Worm (Caenorhabditis elegans) whole organism, L4 larva: ENCODE data around the gene Y41C4A.7.

Experiments
- ZK546.5 ChIP-seq, 2 experiments: sonication (generic microtip); optimal IDR thresholded peaks; 2 replicates each; lab custom pipeline; 2017; ENCODE audit warnings: missing biosample characterization in 2 of 2, missing genetic modification characterization in 2 of 2
- duxl-1 ChIP-seq: sonication (generic microtip); optimal IDR thresholded peaks from 2 replicates; lab custom pipeline; 2016; ENCODE audit warnings: mild to moderate bottlenecking, missing genetic modification characterization, moderate library complexity, missing compliant biosample characterization; ENCODE audit not compliant: poor library complexity
- fkh-10 ChIP-seq: fragments of 150-350 bp; optimal IDR thresholded peaks from 2 replicates; lab custom pipeline; 2014; ENCODE audit warnings: missing biosample characterization, missing genetic modification reagents, missing genetic modification characterization
- nhr-76 ChIP-seq: fragments of 150-350 bp; optimal IDR thresholded peaks from 2 replicates; lab custom pipeline; 2014; ENCODE audit warnings: missing biosample characterization, missing genetic modification characterization
- set-16 ChIP-seq: fragments of 200-800 bp; sonication (Bioruptor generic); IDR thresholded peaks from 2 replicates; pipeline ENCODE4 v1.3.6; 2022; ENCODE audit warnings: missing genetic modification reagents, missing genetic modification characterization, missing compliant biosample characterization
- unc-62 ChIP-seq, 3 experiments: fragments of 150-350 bp in 1 of 3; sonication (generic microtip); optimal IDR thresholded peaks in 2 of 3; peaks in 1 of 3; 1 replicate in 1 of 3; 2 replicates in 2 of 3; lab custom pipeline; 2014 to 2017; ENCODE audit warnings: missing biosample characterization in 3 of 3, missing genetic modification characterization in 3 of 3, missing genetic modification reagents in 3 of 3, missing genotype in 1 of 3
- vab-7 ChIP-seq: fragments of 200-800 bp; sonication (Bioruptor generic); IDR thresholded peaks from 2 replicates; pipeline ENCODE4 v1.3.6; 2022; ENCODE audit warnings: missing genetic modification reagents, missing genetic modification characterization, missing compliant biosample characterization
- ztf-11 ChIP-seq: fragments of 150-350 bp; optimal IDR thresholded peaks from 2 replicates; lab custom pipeline; 2014; ENCODE audit warnings: missing biosample characterization, missing genetic modification characterization

ce11 chrIII:11694975-11695374 lies 3.7 kb upstream of the Y41C4A.7 start, which contains the start of gene Y41C4A.22:
- no peak for TF ChIP-seq ztf-11 (tag; lab: Kevin White, UChicago)
- TF ChIP-seq vab-7 (GFP tag; lab: Robert Waterston, UW) = no peak
- TF ChIP-seq nhr-76 (tag; lab: Kevin White, UChicago) = no peak
- no peak for TF ChIP-seq fkh-10 (GFP tag; lab: Kevin White, UChicago)
- no peak for TF ChIP-seq ZK546.5 (tag; optimal IDR thresholded peaks at IDR 0.05; lab: Kevin White, UChicago)
- no peak for TF ChIP-seq set-16 (GFP tag; lab: Robert Waterston, UW)
- no peak for TF ChIP-seq duxl-1
- TF ChIP-seq unc-62 (GFP tag; optimal IDR thresholded peaks at IDR 0.05 in 1 of 2; lab: Kevin White, UChicago) = no peak
- TF ChIP-seq unc-62 (tag; optimal IDR thresholded peaks at IDR 0.05; lab: Kevin White, UChicago) = no peak
